Worm (Caenorhabditis elegans) whole organism, late embryonic: ENCODE results near the gene spp-31.
A peak's percentile ranks its signal among the peaks of the same experiment; 100 is the strongest.

ENCODE experiments used
- C08G9.2 ChIP-seq: sonication (generic microtip); optimal IDR thresholded peaks from 2 replicates; lab custom pipeline; 2016; ENCODE audit warnings: mild to moderate bottlenecking, missing genetic modification characterization, moderate library complexity, missing compliant biosample characterization
- F13H6.1 ChIP-seq: sonication (generic microtip); optimal IDR thresholded peaks from 2 replicates; lab custom pipeline; 2016; ENCODE audit warnings: missing genetic modification characterization, missing compliant biosample characterization
- ama-1 ChIP-seq: fragments of 150-350 bp; optimal IDR thresholded peaks from 2 replicates; lab custom pipeline; 2014
- ceh-14 ChIP-seq: sonication (generic microtip); optimal IDR thresholded peaks from 2 replicates; lab custom pipeline; 2016; ENCODE audit warnings: missing genotype, missing genetic modification characterization, missing compliant biosample characterization
- ceh-18 ChIP-seq: sonication (generic microtip); optimal IDR thresholded peaks from 2 replicates; lab custom pipeline; 2016; ENCODE audit warnings: missing genetic modification characterization, missing compliant biosample characterization
- ceh-2 ChIP-seq: sonication (generic microtip); optimal IDR thresholded peaks from 2 replicates; lab custom pipeline; 2016; ENCODE audit warnings: missing genotype, missing genetic modification characterization, missing compliant biosample characterization
- ceh-22 ChIP-seq: sonication (generic microtip); optimal IDR thresholded peaks from 2 replicates; lab custom pipeline; 2017; ENCODE audit warnings: missing biosample characterization, missing genetic modification characterization
- ceh-24 ChIP-seq: sonication (generic microtip); optimal IDR thresholded peaks from 2 replicates; lab custom pipeline; 2016; ENCODE audit warnings: mild to moderate bottlenecking, missing genetic modification characterization, missing compliant biosample characterization
- ceh-30 ChIP-seq: fragments of 150-350 bp; optimal IDR thresholded peaks from 2 replicates; lab custom pipeline; 2014; ENCODE audit warnings: missing biosample characterization, missing genetic modification characterization
- ceh-31 ChIP-seq: sonication (generic microtip); optimal IDR thresholded peaks from 2 replicates; lab custom pipeline; 2016; ENCODE audit warnings: missing genetic modification characterization, missing compliant biosample characterization
- ceh-34 ChIP-seq: sonication (generic microtip); optimal IDR thresholded peaks from 2 replicates; lab custom pipeline; 2016; ENCODE audit warnings: mild to moderate bottlenecking, missing genetic modification characterization, missing compliant biosample characterization
- ceh-45 ChIP-seq: fragments of 200-800 bp; sonication (Bioruptor generic); IDR thresholded peaks from 2 replicates; pipeline ENCODE4 v1.3.6; 2022; ENCODE audit warnings: missing genetic modification reagents, missing genetic modification characterization, missing compliant biosample characterization
- ceh-48 ChIP-seq: sonication (generic microtip); optimal IDR thresholded peaks from 2 replicates; lab custom pipeline; 2016; ENCODE audit warnings: missing genetic modification characterization, inconsistent platforms, missing compliant biosample characterization
- ceh-6 ChIP-seq: fragments of 200-800 bp; sonication (Bioruptor generic); optimal IDR thresholded peaks from 2 replicates; lab custom pipeline; 2018; ENCODE audit warnings: mild to moderate bottlenecking, missing genetic modification characterization, missing compliant biosample characterization
- ceh-9 ChIP-seq: sonication (generic microtip); optimal IDR thresholded peaks from 2 replicates; lab custom pipeline; 2016; ENCODE audit warnings: mild to moderate bottlenecking, missing genetic modification characterization, inconsistent platforms, missing compliant biosample characterization
- che-1 ChIP-seq: sonication (generic microtip); optimal IDR thresholded peaks from 2 replicates; lab custom pipeline; 2016; ENCODE audit warnings: mild to moderate bottlenecking, missing genetic modification characterization, missing compliant biosample characterization
- dve-1 ChIP-seq: sonication (generic microtip); optimal IDR thresholded peaks from 2 replicates; lab custom pipeline; 2017; ENCODE audit warnings: antibody characterized with exemption, mild to moderate bottlenecking, missing genetic modification characterization, missing compliant biosample characterization
- elt-2 ChIP-seq: sonication (generic microtip); optimal IDR thresholded peaks from 2 replicates; lab custom pipeline; 2016; ENCODE audit warnings: missing genetic modification reagents, missing genetic modification characterization, missing compliant biosample characterization
- fkh-10 ChIP-seq: fragments of 150-350 bp; optimal IDR thresholded peaks from 2 replicates; lab custom pipeline; 2014; ENCODE audit warnings: missing biosample characterization, missing genetic modification reagents, missing genetic modification characterization
- fkh-6 ChIP-seq: sonication (generic microtip); optimal IDR thresholded peaks from 2 replicates; lab custom pipeline; 2016; ENCODE audit warnings: missing genetic modification characterization, missing compliant biosample characterization
- hlh-8 ChIP-seq: sonication (generic microtip); optimal IDR thresholded peaks from 2 replicates; lab custom pipeline; 2016; ENCODE audit warnings: missing genotype, missing genetic modification characterization, missing compliant biosample characterization
- lim-6 ChIP-seq: sonication (generic microtip); optimal IDR thresholded peaks from 2 replicates; lab custom pipeline; 2016; ENCODE audit warnings: missing genetic modification characterization, missing compliant biosample characterization
- lin-11 ChIP-seq: fragments of 200-800 bp; sonication (Bioruptor generic); optimal IDR thresholded peaks from 2 replicates; lab custom pipeline; 2018; ENCODE audit warnings: mild to moderate bottlenecking, missing genetic modification characterization, missing compliant biosample characterization
- mec-3 ChIP-seq: sonication (generic microtip); optimal IDR thresholded peaks from 2 replicates; lab custom pipeline; 2016; ENCODE audit warnings: borderline replicate concordance, missing genetic modification characterization, missing compliant biosample characterization
- nfya-1 ChIP-seq: sonication (generic microtip); optimal IDR thresholded peaks from 2 replicates; lab custom pipeline; 2017; ENCODE audit warnings: missing genetic modification characterization, mild to moderate bottlenecking, missing compliant biosample characterization, antibody characterized with exemption, moderate library complexity
- nhr-11 ChIP-seq: fragments of 150-350 bp; optimal IDR thresholded peaks from 2 replicates; lab custom pipeline; 2014; ENCODE audit warnings: missing biosample characterization, missing genetic modification characterization
- nhr-232 ChIP-seq: sonication (generic microtip); optimal IDR thresholded peaks from 2 replicates; lab custom pipeline; 2016; ENCODE audit warnings: missing genetic modification characterization, missing compliant biosample characterization
- odd-2 ChIP-seq: sonication (generic microtip); optimal IDR thresholded peaks from 2 replicates; lab custom pipeline; 2017; ENCODE audit warnings: antibody characterized with exemption, mild to moderate bottlenecking, missing genetic modification characterization, missing compliant biosample characterization
- pag-3 ChIP-seq: sonication (generic microtip); optimal IDR thresholded peaks from 2 replicates; lab custom pipeline; 2016; ENCODE audit warnings: missing compliant biosample characterization, missing genetic modification characterization, borderline replicate concordance
- pqm-1 ChIP-seq: sonication (generic microtip); optimal IDR thresholded peaks from 2 replicates; lab custom pipeline; 2016; ENCODE audit warnings: missing genetic modification characterization, missing compliant biosample characterization
- pros-1 ChIP-seq: fragments of 150-350 bp; optimal IDR thresholded peaks from 2 replicates; lab custom pipeline; 2014; ENCODE audit warnings: missing biosample characterization, missing genetic modification reagents, missing genetic modification characterization
- ref-2 ChIP-seq: sonication (generic microtip); optimal IDR thresholded peaks from 2 replicates; lab custom pipeline; 2016; ENCODE audit warnings: missing genetic modification characterization, missing compliant biosample characterization
- syd-9 ChIP-seq: sonication (generic microtip); optimal IDR thresholded peaks from 2 replicates; lab custom pipeline; 2016; ENCODE audit warnings: mild to moderate bottlenecking, missing genetic modification characterization, moderate library complexity, missing compliant biosample characterization
- unc-55 ChIP-seq: sonication (generic microtip); optimal IDR thresholded peaks from 2 replicates; lab custom pipeline; 2017; ENCODE audit warnings: missing biosample characterization, missing genetic modification reagents, missing genetic modification characterization
- ztf-16 ChIP-seq: sonication (generic microtip); optimal IDR thresholded peaks from 2 replicates; lab custom pipeline; 2017; ENCODE audit warnings: missing genetic modification characterization, missing compliant biosample characterization

The spp-31 gene

ce11 chrIV:1390102-1390501 is 16.3 kb upstream of the spp-31 start:
- TF ChIP-seq nfya-1 (tag; lab: Kevin White, UChicago) (no peak), fkh-10 (GFP tag; lab: Kevin White, UChicago) (no peak)

ce11 chrIV:1391446-1391845 is 14.9 kb upstream of the spp-31 start:
- TF ChIP-seq ceh-24 (tag; lab: Kevin White, UChicago), result no peak
- no peak for TF ChIP-seq ceh-9
- TF ChIP-seq ceh-6 (GFP tag; lab: Kevin White, UChicago), result no peak
- TF ChIP-seq ama-1 (lab: Kevin White, UChicago), result no peak
- no peak for TF ChIP-seq lim-6
- TF ChIP-seq ceh-45 (GFP tag; lab: Robert Waterston, UW), result no peak
- TF ChIP-seq ceh-22 (tag; lab: Kevin White, UChicago), result no peak
- TF ChIP-seq, all 69 proteins: peak for 0

- TF ChIP-seq pqm-1 (tag; lab: Kevin White, UChicago), result no peak
- no peak for TF ChIP-seq ceh-48 (tag; lab: Kevin White, UChicago)
- TF ChIP-seq dve-1 (tag; lab: Kevin White, UChicago), result no peak
- no peak for TF ChIP-seq mec-3 (tag; lab: Kevin White, UChicago)
- TF ChIP-seq nhr-232 (tag; lab: Kevin White, UChicago), result no peak
- no peak for TF ChIP-seq nhr-11 (tag; lab: Kevin White, UChicago)
- no peak for TF ChIP-seq ceh-22 (tag; lab: Kevin White, UChicago)
Observed at ce11 chrIV:1394077-1394476, 12.3 kb upstream of the spp-31 start.

ce11 chrIV:1397895-1398294 is 8.5 kb upstream of the spp-31 start:
- no peak for TF ChIP-seq ceh-48 (tag; lab: Kevin White, UChicago)
- TF ChIP-seq ceh-6 (GFP tag; lab: Kevin White, UChicago), result no peak
- TF ChIP-seq pros-1 (tag; lab: Kevin White, UChicago), result no peak
- no peak for TF ChIP-seq unc-55
- no peak for TF ChIP-seq ztf-16
- no peak for TF ChIP-seq ceh-9
- TF ChIP-seq ceh-18 (tag; lab: Kevin White, UChicago), result no peak
- no peak for TF ChIP-seq nhr-232 (tag; lab: Kevin White, UChicago)
- TF ChIP-seq ceh-14 (tag; lab: Kevin White, UChicago), result no peak
- no peak for TF ChIP-seq hlh-8 (tag; lab: Kevin White, UChicago)
- TF ChIP-seq lin-11 (tag; lab: Kevin White, UChicago), result no peak

- TF ChIP-seq ceh-48 (tag; lab: Kevin White, UChicago) (peak; percentile 22), ceh-18 (tag; lab: Kevin White, UChicago) (no peak)
- TF ChIP-seq, all 69 proteins: peak for 1
Observed at ce11 chrIV:1400016-1400415, 6.4 kb upstream of the spp-31 start.

- TF ChIP-seq ceh-2, result no peak
- no peak for TF ChIP-seq ceh-34 (tag; lab: Kevin White, UChicago)
- TF ChIP-seq nfya-1 (tag; lab: Kevin White, UChicago), result no peak
- TF ChIP-seq pros-1 (tag; lab: Kevin White, UChicago), result no peak
- TF ChIP-seq che-1 (tag; lab: Kevin White, UChicago), result no peak
- no peak for TF ChIP-seq odd-2 (tag; lab: Kevin White, UChicago)
- no peak for TF ChIP-seq ceh-18 (tag; lab: Kevin White, UChicago)
- TF ChIP-seq elt-2 (tag; lab: Kevin White, UChicago), result no peak
- TF ChIP-seq F13H6.1 (tag; lab: Kevin White, UChicago), result no peak
- no peak for TF ChIP-seq C08G9.2
- TF ChIP-seq fkh-6 (tag; lab: Kevin White, UChicago), result no peak
- TF ChIP-seq ceh-30 (tag; lab: Kevin White, UChicago), result no peak
- TF ChIP-seq pag-3 (tag; lab: Kevin White, UChicago), result no peak
- no peak for TF ChIP-seq ceh-22 (tag; lab: Kevin White, UChicago)
- TF ChIP-seq ztf-16, result no peak
- TF ChIP-seq ceh-31 (tag; lab: Kevin White, UChicago), result no peak
- no peak for TF ChIP-seq syd-9 (tag; lab: Kevin White, UChicago)
- no peak for TF ChIP-seq ref-2 (tag; lab: Kevin White, UChicago)
Observed at ce11 chrIV:1403960-1404359, 2.4 kb upstream of the spp-31 start.
